Fruit fly (Drosophila melanogaster): ENCODE measurements around the gene Archease.

Gene Archease

DNA sequence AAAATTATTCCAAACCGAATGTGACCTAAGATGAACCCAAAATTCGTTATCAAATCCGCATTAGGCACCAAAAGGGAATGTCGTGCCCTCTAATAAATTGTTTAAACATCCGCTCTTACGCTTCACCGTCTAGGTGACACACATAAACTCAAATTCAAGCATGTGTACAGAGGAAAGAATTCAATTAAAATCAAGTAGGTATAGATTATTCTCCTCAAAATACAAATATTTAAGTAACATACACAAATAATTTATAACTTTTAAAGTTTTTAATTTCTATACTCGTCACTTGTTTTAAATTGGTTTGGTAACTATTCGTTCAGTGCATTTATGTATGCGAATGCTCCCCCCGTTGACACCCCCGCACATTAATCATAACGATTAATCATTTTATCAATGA lies 7.4 kb downstream of the Archease start (continued):
- TF ChIP-seq CG14667 (GFP tag; IDR thresholded peaks at IDR 0.05): 0 out of 2 replicates have a peak, but pooled peaks have one; percentile 5

DNA sequence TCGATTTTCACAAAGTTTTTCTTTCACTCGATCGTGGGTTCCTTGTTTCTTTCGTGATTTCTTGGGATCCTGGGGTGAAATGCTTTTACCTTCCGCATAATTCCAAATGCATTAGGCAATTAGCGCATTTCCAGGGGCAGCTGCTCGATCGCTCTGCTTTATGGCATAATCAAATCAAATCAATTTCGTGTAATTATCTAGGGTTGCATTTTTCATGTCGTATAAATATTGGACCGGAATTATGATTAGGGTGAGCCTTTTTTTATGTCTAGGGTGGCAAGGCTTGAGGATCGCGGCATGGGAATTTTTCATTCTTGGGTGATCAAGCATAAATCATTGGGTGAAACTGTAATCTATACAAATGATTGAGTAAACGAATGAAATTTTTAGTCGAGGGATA lies 8.0 kb downstream of the Archease start:
- TF ChIP-seq CG15269 (tag; optimal IDR thresholded peaks at IDR 0.05) (no peak), pros (GFP tag; optimal IDR thresholded peaks at IDR 0.05) (peak; percentile 66)

DNA sequence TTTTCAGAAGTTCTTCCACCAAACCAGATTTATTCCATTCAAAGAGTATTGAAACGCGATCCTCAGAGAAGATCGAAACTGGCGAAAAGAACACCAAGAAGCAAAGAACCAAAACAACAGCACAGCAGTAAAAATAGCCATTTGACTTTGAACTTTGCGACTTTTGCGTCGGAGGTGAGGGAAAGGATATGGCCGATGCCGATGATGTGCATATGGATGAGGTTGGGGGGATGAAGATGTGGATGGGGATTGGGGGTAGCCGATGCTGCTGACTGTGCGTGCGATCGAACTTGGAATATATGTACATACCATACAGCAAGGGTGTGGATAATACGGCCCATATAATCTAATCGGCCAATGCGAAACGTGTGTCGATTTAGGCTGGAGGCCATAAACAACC lies 9.3 kb downstream of the Archease start:
- no peak for TF ChIP-seq CG1832 (GFP tag; optimal IDR thresholded peaks at IDR 0.05)
- TF ChIP-seq tna (GFP tag; IDR thresholded peaks at IDR 0.05; ENCODE audit: partially characterized antibody): no peak
- no peak for TF ChIP-seq Meics (GFP tag; optimal IDR thresholded peaks at IDR 0.05)
- TF ChIP-seq Sry-δ (GFP tag; optimal IDR thresholded peaks at IDR 0.05): no peak
- TF ChIP-seq CG11398 (GFP tag; optimal IDR thresholded peaks at IDR 0.05): no peak
- 0 out of 2 replicates have a peak, but pooled peaks have one; percentile 20 for TF ChIP-seq CG5953 (GFP tag; IDR thresholded peaks at IDR 0.05)
- no peak for TF ChIP-seq YL-1 (GFP tag; optimal IDR thresholded peaks at IDR 0.05)
- no peak for TF ChIP-seq CG2875 (GFP tag; optimal IDR thresholded peaks at IDR 0.05)
- TF ChIP-seq emc (GFP tag; optimal IDR thresholded peaks at IDR 0.05): no peak
- 0 out of 2 replicates have a peak, but pooled peaks have one; percentile 41 for TF ChIP-seq CG16779 (GFP tag; IDR thresholded peaks at IDR 0.05)
- no peak for TF ChIP-seq CG3838 (GFP tag; optimal IDR thresholded peaks at IDR 0.05)
- TF ChIP-seq sd (tag; optimal IDR thresholded peaks at IDR 0.05): no peak
- TF ChIP-seq crol (GFP tag; IDR thresholded peaks at IDR 0.05): 0 out of 2 replicates have a peak, but pooled peaks have one; percentile 11
- no peak for TF ChIP-seq C15 (GFP tag; IDR thresholded peaks at IDR 0.05)
- TF ChIP-seq org-1 (GFP tag; optimal IDR thresholded peaks at IDR 0.05): no peak
- TF ChIP-seq CG18599 (GFP tag; optimal IDR thresholded peaks at IDR 0.05): no peak
- TF ChIP-seq Dll (GFP tag; IDR thresholded peaks at IDR 0.05; ENCODE audit: partially characterized antibody): no peak
- TF ChIP-seq Dbx (GFP tag; IDR thresholded peaks at IDR 0.05): no peak
- no peak for TF ChIP-seq ase (GFP tag; IDR thresholded peaks at IDR 0.05)
- no peak for TF ChIP-seq CG14667 (GFP tag; IDR thresholded peaks at IDR 0.05)
- TF ChIP-seq crp (GFP tag; optimal IDR thresholded peaks at IDR 0.05): no peak
- TF ChIP-seq Optix (GFP tag; IDR thresholded peaks at IDR 0.05): no peak
- TF ChIP-seq CG9932 (GFP tag; IDR thresholded peaks at IDR 0.05): no peak
- peak; percentile 76 for TF ChIP-seq nom (GFP tag; optimal IDR thresholded peaks at IDR 0.05)

DNA sequence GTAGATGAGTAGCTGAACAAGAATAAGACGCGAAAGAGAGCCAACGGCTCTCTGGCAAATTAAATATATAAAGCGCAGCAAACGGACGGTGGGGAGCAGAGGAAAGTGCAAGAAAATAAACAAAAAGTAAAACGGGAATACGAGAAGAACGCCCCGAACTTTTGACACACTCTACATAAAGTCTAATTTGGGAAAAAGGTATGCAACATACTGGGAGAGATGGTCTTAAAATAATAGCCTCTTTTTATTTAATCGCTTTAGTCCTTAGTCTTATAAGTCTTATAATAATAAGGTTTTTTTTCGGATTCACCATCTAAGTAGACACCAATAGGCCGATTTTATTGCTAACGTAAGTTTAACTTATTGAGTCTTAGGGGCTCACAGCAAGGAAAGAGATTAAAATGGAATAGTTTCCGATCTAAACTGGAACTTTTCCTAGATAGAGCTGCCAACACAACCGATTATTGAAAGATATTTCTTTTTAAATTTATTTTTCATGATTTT lies 9.8 kb downstream of the Archease start:
- TF ChIP-seq CG43689 (GFP tag; IDR thresholded peaks at IDR 0.05): no peak
- no peak for TF ChIP-seq E2f1 (GFP tag; IDR thresholded peaks at IDR 0.05)
- no peak for TF ChIP-seq CG14050 (GFP tag; IDR thresholded peaks at IDR 0.05)
- TF ChIP-seq HLH54F (GFP tag; optimal IDR thresholded peaks at IDR 0.05): no peak
- no peak for TF ChIP-seq CG7556 (GFP tag; optimal IDR thresholded peaks at IDR 0.05)
- no peak for TF ChIP-seq CG9797 (GFP tag; optimal IDR thresholded peaks at IDR 0.05)
- no peak for TF ChIP-seq sob (GFP tag; IDR thresholded peaks at IDR 0.05)
- no peak for TF ChIP-seq CG16815 (GFP tag; optimal IDR thresholded peaks at IDR 0.05)
- TF ChIP-seq nom (GFP tag; optimal IDR thresholded peaks at IDR 0.05): peak; percentile 36
- no peak for TF ChIP-seq mirr (GFP tag; optimal IDR thresholded peaks at IDR 0.05)
- TF ChIP-seq CrebB (tag; optimal IDR thresholded peaks at IDR 0.05): no peak
- TF ChIP-seq CG3163 (GFP tag; optimal IDR thresholded peaks at IDR 0.05): no peak
- TF ChIP-seq CG13123 (GFP tag; optimal IDR thresholded peaks at IDR 0.05): no peak
- TF ChIP-seq D19A (tag; optimal IDR thresholded peaks at IDR 0.05): peak; percentile 53
- TF ChIP-seq CG6854 (GFP tag; optimal IDR thresholded peaks at IDR 0.05): no peak
- no peak for TF ChIP-seq CG10959 (GFP tag; IDR thresholded peaks at IDR 0.05)
- TF ChIP-seq B-H2 (GFP tag; optimal IDR thresholded peaks at IDR 0.05): no peak
- no peak for TF ChIP-seq Ets97D (GFP tag; optimal IDR thresholded peaks at IDR 0.05)
- no peak for TF ChIP-seq ranshi (GFP tag; IDR thresholded peaks at IDR 0.05)
- TF ChIP-seq CG5180 (GFP tag; optimal IDR thresholded peaks at IDR 0.05): no peak
- peak; percentile 42 for TF ChIP-seq crol (GFP tag; IDR thresholded peaks at IDR 0.05)
- TF ChIP-seq Vsx1 (GFP tag; optimal IDR thresholded peaks at IDR 0.05): no peak
- no peak for TF ChIP-seq Oaz (GFP tag; IDR thresholded peaks at IDR 0.05)
